Worm (Caenorhabditis elegans) whole organism, L1 larva: ENCODE measurements around the gene sna-2.

Experiments
- Y116A8C.19 ChIP-seq: sonication (generic microtip); optimal IDR thresholded peaks from 2 replicates; lab custom pipeline; 2016; ENCODE audit warnings: missing compliant biosample characterization, missing genetic modification characterization, borderline replicate concordance
- alr-1 ChIP-seq: fragments of 200-800 bp; sonication (Bioruptor generic); optimal IDR thresholded peaks from 2 replicates; lab custom pipeline; 2018; ENCODE audit warnings: borderline replicate concordance, mild to moderate bottlenecking, missing genetic modification characterization, missing compliant biosample characterization
- aly-2 ChIP-seq: fragments of 150-350 bp; optimal IDR thresholded peaks from 2 replicates; lab custom pipeline; 2014; ENCODE audit warnings: missing biosample characterization, missing genetic modification characterization
- blmp-1 ChIP-seq: fragments of 150-350 bp; optimal IDR thresholded peaks from 2 replicates; lab custom pipeline; 2014; ENCODE audit warnings: missing biosample characterization, missing genetic modification characterization
- ceh-63 ChIP-seq: fragments of 200-800 bp; sonication (Bioruptor generic); optimal IDR thresholded peaks from 2 replicates; lab custom pipeline; 2018; ENCODE audit warnings: mild to moderate bottlenecking, missing genetic modification characterization, missing compliant biosample characterization
- ces-1 ChIP-seq: fragments of 150-350 bp; optimal IDR thresholded peaks from 2 replicates; lab custom pipeline; 2014; ENCODE audit warnings: missing biosample characterization, missing genetic modification reagents, missing genetic modification characterization
- dpl-1 ChIP-seq, 3 experiments: fragments of 150-350 bp in 2 of 3; sonication (generic microtip) in 1 of 3; optimal IDR thresholded peaks; 2 replicates each; lab custom pipeline; 2014 to 2017; ENCODE audit warnings: missing biosample characterization in 3 of 3, missing genetic modification characterization in 3 of 3, missing genetic modification reagents in 3 of 3
- dsc-1 ChIP-seq: sonication (generic microtip); optimal IDR thresholded peaks from 2 replicates; lab custom pipeline; 2016; ENCODE audit warnings: mild to moderate bottlenecking, missing genetic modification characterization, missing compliant biosample characterization
- efl-1 ChIP-seq, 4 experiments: fragments of 150-350 bp; optimal IDR thresholded peaks in 3 of 4; peaks in 1 of 4; 1 replicate in 1 of 4; 2 replicates in 3 of 4; lab custom pipeline; 2014; ENCODE audit warnings: missing biosample characterization in 2 of 4, missing genetic modification characterization in 2 of 4, missing genetic modification reagents in 2 of 4
- efl-3 ChIP-seq: fragments of 200-800 bp; sonication (Bioruptor generic); optimal IDR thresholded peaks from 2 replicates; lab custom pipeline; 2018; ENCODE audit warnings: mild to moderate bottlenecking, missing genetic modification characterization, missing compliant biosample characterization
- egl-13 ChIP-seq: sonication (generic microtip); optimal IDR thresholded peaks from 2 replicates; lab custom pipeline; 2016; ENCODE audit warnings: missing genotype, missing genetic modification reagents, missing genetic modification characterization, missing compliant biosample characterization
- egl-27 ChIP-seq, 2 experiments: fragments of 150-350 bp in 1 of 2; sonication (generic microtip); optimal IDR thresholded peaks; 3 replicates each; lab custom pipeline; 2017 to 2018; ENCODE audit warnings: missing biosample characterization in 2 of 2, missing genetic modification characterization in 2 of 2, missing genetic modification reagents in 2 of 2
- ets-5 ChIP-seq: fragments of 200-800 bp; sonication (Bioruptor generic); IDR thresholded peaks from 2 replicates; pipeline ENCODE4 v1.3.6; 2022; ENCODE audit warnings: missing genetic modification characterization, missing compliant biosample characterization
- fkh-10 ChIP-seq: sonication (generic microtip); optimal IDR thresholded peaks from 2 replicates; lab custom pipeline; 2017; ENCODE audit warnings: missing biosample characterization, missing genetic modification reagents, missing genetic modification characterization
- fkh-4 ChIP-seq: sonication (generic microtip); optimal IDR thresholded peaks from 2 replicates; lab custom pipeline; 2016; ENCODE audit warnings: missing compliant biosample characterization, missing genetic modification characterization, borderline replicate concordance
- fkh-8 ChIP-seq: sonication (generic microtip); optimal IDR thresholded peaks from 2 replicates; lab custom pipeline; 2016; ENCODE audit warnings: mild to moderate bottlenecking, missing genetic modification characterization, missing compliant biosample characterization
- fos-1 ChIP-seq: fragments of 150-350 bp; optimal IDR thresholded peaks from 2 replicates; lab custom pipeline; 2014; ENCODE audit warnings: missing biosample characterization, missing genetic modification characterization
- grh-1 ChIP-seq: fragments of 200-800 bp; sonication (Bioruptor generic); IDR thresholded peaks from 2 replicates; pipeline ENCODE4 v1.3.6; 2022; ENCODE audit warnings: missing genetic modification reagents, missing genetic modification characterization, missing compliant biosample characterization
- hlh-17 ChIP-seq: fragments of 200-800 bp; sonication (Bioruptor generic); optimal IDR thresholded peaks from 2 replicates; lab custom pipeline; 2018; ENCODE audit warnings: missing genetic modification characterization, mild to moderate bottlenecking, missing compliant biosample characterization, moderate library complexity, borderline replicate concordance
- isw-1 ChIP-seq: fragments of 200-800 bp; sonication (Bioruptor generic); IDR thresholded peaks from 2 replicates; pipeline ENCODE4 v1.3.6; 2022; ENCODE audit warnings: missing genetic modification characterization, missing compliant biosample characterization
- lin-14 ChIP-seq: fragments of 200-800 bp; sonication (Bioruptor generic); optimal IDR thresholded peaks from 2 replicates; lab custom pipeline; 2018; ENCODE audit warnings: mild to moderate bottlenecking, missing genetic modification characterization, moderate library complexity, missing compliant biosample characterization
- lin-15B ChIP-seq: fragments of 150-350 bp; sonication (generic microtip); optimal IDR thresholded peaks from 3 replicates; lab custom pipeline; 2014; ENCODE audit warnings: missing biosample characterization, missing genetic modification characterization
- lin-35 ChIP-seq, 2 experiments: fragments of 150-350 bp; optimal IDR thresholded peaks; 2 replicates each; lab custom pipeline; 2014; ENCODE audit warnings: missing biosample characterization in 2 of 2, missing genetic modification characterization in 2 of 2, missing genetic modification reagents in 2 of 2
- lin-39 ChIP-seq: fragments of 150-350 bp; optimal IDR thresholded peaks from 2 replicates; lab custom pipeline; 2014; ENCODE audit warnings: missing biosample characterization, missing genetic modification reagents, missing genetic modification characterization
- lir-3 ChIP-seq: sonication (generic microtip); optimal IDR thresholded peaks from 2 replicates; lab custom pipeline; 2016; ENCODE audit warnings: mild to moderate bottlenecking, missing genetic modification characterization, moderate library complexity, missing compliant biosample characterization; ENCODE audit not compliant: poor library complexity
- lsy-2 ChIP-seq, 2 experiments: fragments of 150-350 bp; optimal IDR thresholded peaks; 2 replicates each; lab custom pipeline; 2014; ENCODE audit warnings: missing biosample characterization in 2 of 2, missing genetic modification characterization in 2 of 2
- mab-9 ChIP-seq: fragments of 200-800 bp; sonication (Bioruptor generic); IDR thresholded peaks from 2 replicates; pipeline ENCODE4 v1.3.6; 2022; ENCODE audit warnings: missing genetic modification reagents, missing genetic modification characterization, missing compliant biosample characterization
- mef-2 ChIP-seq: fragments of 150-350 bp; optimal IDR thresholded peaks from 2 replicates; lab custom pipeline; 2014; ENCODE audit warnings: missing biosample characterization, missing genetic modification characterization
- nhr-11 ChIP-seq: fragments of 150-350 bp; optimal IDR thresholded peaks from 2 replicates; lab custom pipeline; 2014; ENCODE audit warnings: missing biosample characterization, missing genetic modification characterization
- nhr-19 ChIP-seq: fragments of 200-800 bp; sonication (Bioruptor generic); conservative IDR thresholded peaks from 2 replicates; pipeline ENCODE4 v1.3.6; 2022; ENCODE audit warnings: missing genetic modification characterization, missing compliant biosample characterization
- nhr-237 ChIP-seq: fragments of 150-350 bp; optimal IDR thresholded peaks from 2 replicates; lab custom pipeline; 2014; ENCODE audit warnings: missing biosample characterization, missing genetic modification characterization
- nhr-28 ChIP-seq: fragments of 150-350 bp; optimal IDR thresholded peaks from 2 replicates; lab custom pipeline; 2014; ENCODE audit warnings: missing biosample characterization, missing genetic modification characterization
- nhr-47 ChIP-seq: sonication (generic microtip); optimal IDR thresholded peaks from 2 replicates; lab custom pipeline; 2016; ENCODE audit warnings: mild to moderate bottlenecking, missing genetic modification characterization, moderate library complexity, missing compliant biosample characterization
- nhr-76 ChIP-seq: sonication (generic microtip); optimal IDR thresholded peaks from 2 replicates; lab custom pipeline; 2017; ENCODE audit warnings: missing biosample characterization, missing genetic modification characterization
- nhr-77 ChIP-seq: fragments of 150-350 bp; optimal IDR thresholded peaks from 2 replicates; lab custom pipeline; 2014; ENCODE audit warnings: missing biosample characterization, missing genetic modification characterization
- nhr-84 ChIP-seq: sonication (generic microtip); optimal IDR thresholded peaks from 2 replicates; lab custom pipeline; 2017; ENCODE audit warnings: missing biosample characterization, missing genetic modification characterization
- pqm-1 ChIP-seq: sonication (generic microtip); optimal IDR thresholded peaks from 3 replicates; lab custom pipeline; 2017; ENCODE audit warnings: missing biosample characterization, missing genetic modification characterization
- rnt-1 ChIP-seq: sonication (generic microtip); optimal IDR thresholded peaks from 2 replicates; lab custom pipeline; 2016; ENCODE audit warnings: mild to moderate bottlenecking, missing genetic modification characterization, moderate library complexity, missing compliant biosample characterization
- skn-1 ChIP-seq: fragments of 150-350 bp; optimal IDR thresholded peaks from 2 replicates; lab custom pipeline; 2014; ENCODE audit warnings: missing biosample characterization, missing genetic modification characterization
- snpc-4 ChIP-seq: fragments of 150-350 bp; optimal IDR thresholded peaks from 2 replicates; lab custom pipeline; 2014; ENCODE audit warnings: missing biosample characterization, missing genetic modification characterization
- sox-4 ChIP-seq: sonication (generic microtip); optimal IDR thresholded peaks from 2 replicates; lab custom pipeline; 2016; ENCODE audit warnings: missing genetic modification characterization, missing compliant biosample characterization
- swsn-7 ChIP-seq: sonication (generic microtip); optimal IDR thresholded peaks from 2 replicates; lab custom pipeline; 2016; ENCODE audit warnings: missing genetic modification characterization, missing compliant biosample characterization
- tbx-2 ChIP-seq: sonication (generic microtip); optimal IDR thresholded peaks from 2 replicates; lab custom pipeline; 2016; ENCODE audit warnings: missing genetic modification characterization, missing compliant biosample characterization
- tlp-1 ChIP-seq: fragments of 150-350 bp; optimal IDR thresholded peaks from 2 replicates; lab custom pipeline; 2014; ENCODE audit warnings: missing biosample characterization, missing genetic modification characterization
- unc-130 ChIP-seq: fragments of 150-350 bp; optimal IDR thresholded peaks from 2 replicates; lab custom pipeline; 2017; ENCODE audit warnings: missing biosample characterization, missing genetic modification characterization, inconsistent platforms
- unc-86 ChIP-seq: sonication (generic microtip); optimal IDR thresholded peaks from 2 replicates; lab custom pipeline; 2016; ENCODE audit warnings: missing genetic modification characterization, missing compliant biosample characterization
- vab-15 ChIP-seq: sonication (generic microtip); optimal IDR thresholded peaks from 2 replicates; lab custom pipeline; 2017; ENCODE audit warnings: missing genotype, mild to moderate bottlenecking, missing genetic modification characterization, missing compliant biosample characterization
- zip-4 ChIP-seq: fragments of 200-800 bp; sonication (Bioruptor generic); optimal IDR thresholded peaks from 2 replicates; lab custom pipeline; 2018; ENCODE audit warnings: mild to moderate bottlenecking, missing genetic modification characterization, moderate library complexity, missing compliant biosample characterization
- ztf-11 ChIP-seq, 2 experiments: sonication (generic microtip); optimal IDR thresholded peaks; 2 replicates each; lab custom pipeline; 2016 to 2017; ENCODE audit warnings: missing genetic modification characterization in 2 of 2, missing biosample characterization in 1 of 2, missing compliant biosample characterization in 1 of 2

Gene sna-2

DNA sequence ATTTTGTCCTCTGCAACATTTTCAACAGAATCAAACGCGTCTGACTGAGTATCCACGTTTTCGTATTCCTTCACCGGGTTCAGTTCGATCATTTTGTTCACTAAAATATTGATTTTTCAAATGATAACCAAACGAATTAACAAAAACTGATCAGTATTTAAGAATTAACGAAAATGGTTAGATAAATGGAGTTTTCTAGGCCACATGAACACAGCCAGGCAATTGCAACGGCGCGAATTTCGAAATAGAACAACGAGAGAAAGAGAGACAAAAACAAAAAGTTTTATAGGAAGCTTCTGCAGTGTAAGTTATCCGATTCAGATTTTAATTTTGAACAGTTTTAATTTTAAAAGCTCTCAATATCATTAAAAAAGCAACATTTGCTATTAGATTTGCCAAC lies at the start of gene sna-2 (continued):
- TF ChIP-seq snpc-4 (tag; lab: Kevin White, UChicago): peak; percentile 34
- TF ChIP-seq unc-86 (tag; lab: Kevin White, UChicago): no peak
- peak; percentile 67 for TF ChIP-seq blmp-1 (tag; lab: Kevin White, UChicago)
- no peak for TF ChIP-seq nhr-237 (tag; lab: Kevin White, UChicago)
- TF ChIP-seq lsy-2 (tag; optimal IDR thresholded peaks at IDR 0.05; lab: Kevin White, UChicago): peak; percentile 29 to 80
- no peak for TF ChIP-seq nhr-77 (tag; lab: Kevin White, UChicago)
- TF ChIP-seq ces-1 (GFP tag; lab: Kevin White, UChicago): no peak
- peak; percentile 4 for TF ChIP-seq fkh-4 (tag; lab: Kevin White, UChicago)
- no peak for TF ChIP-seq nhr-84 (tag; lab: Kevin White, UChicago)
- TF ChIP-seq hlh-17 (GFP tag; lab: Kevin White, UChicago): no peak
- peak; percentile 93 to 96 for TF ChIP-seq lin-35 (GFP tag; optimal IDR thresholded peaks at IDR 0.05; lab: Kevin White, UChicago)
- TF ChIP-seq tbx-2: peak; percentile 54
- TF ChIP-seq alr-1: no peak
- TF ChIP-seq fkh-8 (tag; lab: Kevin White, UChicago): no peak
- peak; percentile 33; the same call in 1 of the 2 replicates for TF ChIP-seq isw-1 (GFP tag; lab: Robert Waterston, UW)
- TF ChIP-seq nhr-11 (tag; lab: Kevin White, UChicago): no peak
- no peak for TF ChIP-seq tlp-1 (tag; lab: Kevin White, UChicago)
- peak; percentile 35 for TF ChIP-seq swsn-7 (tag; lab: Kevin White, UChicago)
- peak; percentile 30 for TF ChIP-seq fos-1 (tag; lab: Kevin White, UChicago)
- no peak for TF ChIP-seq vab-15 (tag; lab: Kevin White, UChicago)
- TF ChIP-seq mab-9 (GFP tag; lab: Robert Waterston, UW): no peak
- peak; percentile 87 to 95 (median 91) for TF ChIP-seq dpl-1 (GFP tag; optimal IDR thresholded peaks at IDR 0.05; lab: Kevin White, UChicago)
- TF ChIP-seq lin-15B (tag; lab: Kevin White, UChicago): peak; percentile 51
- TF ChIP-seq egl-27 (tag; optimal IDR thresholded peaks at IDR 0.05; lab: Kevin White, UChicago): no peak
- TF ChIP-seq Y116A8C.19 (tag; lab: Kevin White, UChicago): no peak
- peak; percentile 59 for TF ChIP-seq nhr-47
- no peak for TF ChIP-seq efl-3 (GFP tag; lab: Kevin White, UChicago)
- TF ChIP-seq grh-1 (GFP tag; lab: Robert Waterston, UW): no peak
- TF ChIP-seq ets-5 (GFP tag; lab: Robert Waterston, UW): no peak
- TF ChIP-seq nhr-19: no peak
- no peak for TF ChIP-seq nhr-28 (tag; lab: Kevin White, UChicago)

DNA sequence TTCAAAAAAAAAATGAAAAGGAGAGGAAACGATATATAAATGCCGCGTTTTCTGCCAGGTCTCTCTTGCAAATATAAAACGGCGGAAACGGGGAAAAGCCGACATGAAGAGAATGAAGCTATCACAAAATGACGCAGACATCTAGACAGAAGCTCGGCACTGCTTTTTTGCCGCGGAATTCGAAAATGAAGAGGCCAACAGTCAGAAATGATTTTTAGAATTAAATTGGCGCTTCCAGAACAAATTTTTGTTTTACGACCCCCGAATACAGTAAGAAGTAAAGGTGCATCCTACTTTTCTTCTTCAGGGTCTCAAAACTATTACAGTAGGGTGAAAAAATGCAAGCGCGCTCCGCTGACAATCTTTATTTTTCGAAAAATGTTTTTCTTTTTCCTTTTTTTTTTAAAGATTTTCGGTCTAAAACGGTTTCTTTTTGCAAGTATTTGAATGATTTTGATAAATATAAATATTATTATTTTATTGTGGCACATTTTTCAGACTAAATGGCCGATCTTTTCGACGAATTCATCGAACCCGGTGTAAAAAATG lies 47.8 kb upstream of the sna-2 start, which contains the start of gene mtr-4:
Gene mtr-4 (plus strand): TSS at position 499 of the 549 bp plus-strand sequence.
- TF ChIP-seq lin-39 (tag; lab: Kevin White, UChicago) (no peak), nhr-76 (tag; lab: Kevin White, UChicago) (no peak), ztf-11 (tag; optimal IDR thresholded peaks at IDR 0.05; lab: Kevin White, UChicago) (no peak), fos-1 (tag; lab: Kevin White, UChicago) (no peak), dpl-1 (GFP tag; optimal IDR thresholded peaks at IDR 0.05; lab: Kevin White, UChicago) (peak; percentile 33 to 73 (median 59)), nhr-19 (no peak), zip-4 (GFP tag; lab: Kevin White, UChicago) (no peak), hlh-17 (GFP tag; lab: Kevin White, UChicago) (no peak), blmp-1 (tag; lab: Kevin White, UChicago) (no peak), nhr-28 (tag; lab: Kevin White, UChicago) (no peak), pqm-1 (no peak), lin-14 (GFP tag; lab: Kevin White, UChicago) (no peak), lsy-2 (tag; optimal IDR thresholded peaks at IDR 0.05; lab: Kevin White, UChicago) (peak in 1 of 2 experiments; percentile 53), lir-3 (no peak), sox-4 (no peak), alr-1 (no peak), rnt-1 (tag; lab: Kevin White, UChicago) (no peak), efl-1 (optimal IDR thresholded peaks at IDR 0.05; lab: Kevin White, UChicago) (peak; percentile 32 to 69), efl-1 (GFP tag; optimal IDR thresholded peaks at IDR 0.05 in 1 of 2; lab: Kevin White, UChicago) (peak; percentile 73 to 95), mef-2 (tag; lab: Kevin White, UChicago) (no peak), nhr-47 (no peak), skn-1 (tag; lab: Kevin White, UChicago) (no peak), dsc-1 (tag; lab: Kevin White, UChicago) (no peak), egl-13 (tag; lab: Kevin White, UChicago) (no peak), ceh-63 (GFP tag; lab: Kevin White, UChicago) (no peak), lin-15B (tag; lab: Kevin White, UChicago) (peak; percentile 21), unc-130 (peak; percentile 6), fkh-10 (GFP tag; lab: Kevin White, UChicago) (no peak), aly-2 (tag; lab: Kevin White, UChicago) (no peak)
